Worm (Caenorhabditis elegans): ENCODE results near the gene adss-1.

- TF ChIP-seq unc-62 (GFP tag; optimal IDR thresholded peaks at IDR 0.05) (no peak), egl-27 (tag; optimal IDR thresholded peaks at IDR 0.05) (no peak), zag-1 (tag; optimal IDR thresholded peaks at IDR 0.05) (no peak), elt-1 (tag; optimal IDR thresholded peaks at IDR 0.05) (no peak), ama-1 (optimal IDR thresholded peaks at IDR 0.05) (no peak), nhr-237 (tag; optimal IDR thresholded peaks at IDR 0.05) (no peak), ZK546.5 (tag; optimal IDR thresholded peaks at IDR 0.05) (no peak)
Measured at ce11 chrV:4834277-4834676, 11.1 kb upstream of the adss-1 start, which contains the start of gene C37H5.14.

Data from whole organism, L3 larva.